Worm (Caenorhabditis elegans) whole organism, young adult: ENCODE data around the gene oac-37.

Experiments used
- B0261.1 ChIP-seq: sonication (generic microtip); optimal IDR thresholded peaks from 2 replicates; lab custom pipeline; 2016; ENCODE audit warnings: mild to moderate bottlenecking, missing genetic modification characterization, moderate library complexity, missing compliant biosample characterization
- C17E4.6 ChIP-seq: fragments of 200-800 bp; sonication (Bioruptor generic); IDR thresholded peaks from 2 replicates; pipeline ENCODE4 v1.3.6; 2022; ENCODE audit warnings: missing genetic modification reagents, missing genetic modification characterization, missing compliant biosample characterization
- F23B12.7 ChIP-seq: sonication (generic microtip); optimal IDR thresholded peaks from 2 replicates; lab custom pipeline; 2017; ENCODE audit warnings: missing genetic modification characterization, mild to moderate bottlenecking, missing compliant biosample characterization, antibody characterized with exemption, moderate library complexity; ENCODE audit not compliant: insufficient read depth
- F33H1.4 ChIP-seq: fragments of 200-800 bp; sonication (Bioruptor generic); IDR thresholded peaks from 2 replicates; pipeline ENCODE4 v1.3.6; 2022; ENCODE audit warnings: missing genetic modification reagents, missing genetic modification characterization, missing compliant biosample characterization
- F49E8.2 ChIP-seq: sonication (generic microtip); optimal IDR thresholded peaks from 3 replicates; lab custom pipeline; 2017; ENCODE audit warnings: missing genetic modification characterization, mild to moderate bottlenecking, missing compliant biosample characterization, antibody characterized with exemption, moderate library complexity; ENCODE audit not compliant: insufficient read depth
- Y53G8AR.9 ChIP-seq: fragments of 200-800 bp; sonication (Bioruptor generic); conservative IDR thresholded peaks from 2 replicates; pipeline ENCODE4 v1.3.6; 2022; ENCODE audit warnings: missing genetic modification reagents, missing genetic modification characterization, missing compliant biosample characterization
- Y56A3A.18 ChIP-seq: fragments of 200-800 bp; sonication (Bioruptor generic); IDR thresholded peaks from 2 replicates; pipeline ENCODE4 v1.3.6; 2022; ENCODE audit warnings: missing genetic modification reagents, missing genetic modification characterization, missing compliant biosample characterization
- Y67H2A.10 ChIP-seq: fragments of 200-800 bp; sonication (Bioruptor generic); conservative IDR thresholded peaks from 2 replicates; pipeline ENCODE4 v1.3.6; 2022; ENCODE audit warnings: missing genetic modification reagents, missing genetic modification characterization, missing compliant biosample characterization
- Y95B8A.8 ChIP-seq: fragments of 200-800 bp; sonication (Bioruptor generic); IDR thresholded peaks from 2 replicates; pipeline ENCODE4 v1.3.6; 2022; ENCODE audit warnings: missing genetic modification reagents, missing genetic modification characterization, missing compliant biosample characterization
- akir-1 ChIP-seq: fragments of 200-800 bp; sonication (Bioruptor generic); optimal IDR thresholded peaks from 2 replicates; lab custom pipeline; 2018; ENCODE audit warnings: mild to moderate bottlenecking, missing genetic modification characterization, moderate library complexity, missing compliant biosample characterization
- atf-7 ChIP-seq: sonication (generic microtip); optimal IDR thresholded peaks from 2 replicates; lab custom pipeline; 2017; ENCODE audit warnings: mild to moderate bottlenecking, missing genetic modification characterization, missing compliant biosample characterization
- athp-1 ChIP-seq: sonication (generic microtip); optimal IDR thresholded peaks from 2 replicates; lab custom pipeline; 2017; ENCODE audit warnings: mild to moderate bottlenecking, missing genetic modification characterization, missing compliant biosample characterization
- ceh-100 ChIP-seq: fragments of 200-800 bp; sonication (Bioruptor generic); IDR thresholded peaks from 2 replicates; pipeline ENCODE4 v1.3.6; 2022; ENCODE audit warnings: missing genetic modification reagents, missing genetic modification characterization, missing compliant biosample characterization
- ceh-40 ChIP-seq: fragments of 200-800 bp; sonication (Bioruptor generic); IDR thresholded peaks from 2 replicates; pipeline ENCODE4 v1.3.6; 2022; ENCODE audit warnings: missing genetic modification characterization, missing compliant biosample characterization
- die-1 ChIP-seq: sonication (generic microtip); optimal IDR thresholded peaks from 2 replicates; lab custom pipeline; 2016; ENCODE audit warnings: missing genotype, mild to moderate bottlenecking, missing genetic modification characterization, missing compliant biosample characterization
- dpl-1 ChIP-seq: fragments of 150-350 bp; optimal IDR thresholded peaks from 2 replicates; lab custom pipeline; 2014; ENCODE audit warnings: missing biosample characterization, missing genetic modification reagents, missing genetic modification characterization
- efl-1 ChIP-seq: fragments of 150-350 bp; optimal IDR thresholded peaks from 2 replicates; lab custom pipeline; 2014; ENCODE audit warnings: missing biosample characterization, missing genetic modification reagents, missing genetic modification characterization
- egl-44 ChIP-seq: fragments of 200-800 bp; sonication (Bioruptor generic); IDR thresholded peaks from 2 replicates; pipeline ENCODE4 v1.3.6; 2022; ENCODE audit warnings: missing genetic modification reagents, missing genetic modification characterization, missing compliant biosample characterization
- ekl-4 ChIP-seq: fragments of 200-800 bp; sonication (Bioruptor generic); IDR thresholded peaks from 2 replicates; pipeline ENCODE4 v1.3.6; 2022; ENCODE audit warnings: missing genetic modification reagents, missing genetic modification characterization, missing compliant biosample characterization
- ets-4 ChIP-seq: fragments of 200-800 bp; sonication (Bioruptor generic); optimal IDR thresholded peaks from 2 replicates; lab custom pipeline; 2018; ENCODE audit warnings: mild to moderate bottlenecking, missing genetic modification characterization, missing compliant biosample characterization
- hmg-20 ChIP-seq: fragments of 200-800 bp; sonication (Bioruptor generic); IDR thresholded peaks from 2 replicates; pipeline ENCODE4 v1.3.6; 2022; ENCODE audit warnings: missing genetic modification reagents, missing genetic modification characterization, missing compliant biosample characterization
- lag-1 ChIP-seq: fragments of 200-800 bp; sonication (Bioruptor generic); IDR thresholded peaks from 2 replicates; pipeline ENCODE4 v1.3.6; 2022; ENCODE audit warnings: missing genetic modification reagents, missing genetic modification characterization, missing compliant biosample characterization
- let-526 ChIP-seq: fragments of 200-800 bp; sonication (Bioruptor generic); IDR thresholded peaks from 2 replicates; pipeline ENCODE4 v1.3.6; 2022; ENCODE audit warnings: missing genetic modification reagents, missing genetic modification characterization, missing compliant biosample characterization
- lin-26 ChIP-seq: fragments of 200-800 bp; sonication (Bioruptor generic); IDR thresholded peaks from 2 replicates; pipeline ENCODE4 v1.3.6; 2022; ENCODE audit warnings: missing genetic modification reagents, missing genetic modification characterization, missing compliant biosample characterization
- lin-54 ChIP-seq: fragments of 200-800 bp; sonication (Bioruptor generic); optimal IDR thresholded peaks from 2 replicates; lab custom pipeline; 2018; ENCODE audit warnings: mild to moderate bottlenecking, missing genetic modification characterization, missing compliant biosample characterization
- lsl-1 ChIP-seq: fragments of 200-800 bp; sonication (Bioruptor generic); optimal IDR thresholded peaks from 2 replicates; lab custom pipeline; 2018; ENCODE audit warnings: mild to moderate bottlenecking, missing genetic modification characterization, moderate library complexity, missing compliant biosample characterization
- lsy-27 ChIP-seq: sonication (generic microtip); optimal IDR thresholded peaks from 2 replicates; lab custom pipeline; 2017; ENCODE audit warnings: missing genetic modification characterization, mild to moderate bottlenecking, missing compliant biosample characterization, antibody characterized with exemption, missing genotype, borderline replicate concordance; ENCODE audit not compliant: insufficient read depth
- nfya-1 ChIP-seq: sonication (generic microtip); optimal IDR thresholded peaks from 2 replicates; lab custom pipeline; 2017; ENCODE audit warnings: antibody characterized with exemption, missing compliant biosample characterization, missing genetic modification characterization, borderline replicate concordance; ENCODE audit not compliant: insufficient read depth
- nfya-2 ChIP-seq: fragments of 200-800 bp; sonication (Bioruptor generic); IDR thresholded peaks from 2 replicates; pipeline ENCODE4 v1.3.6; 2022; ENCODE audit warnings: missing genetic modification reagents, missing genetic modification characterization, missing compliant biosample characterization
- pbrm-1 ChIP-seq: fragments of 200-800 bp; sonication (Bioruptor generic); IDR thresholded peaks from 2 replicates; pipeline ENCODE4 v1.3.6; 2022; ENCODE audit warnings: missing genetic modification reagents, missing genetic modification characterization, missing compliant biosample characterization
- pha-4 ChIP-seq: fragments of 150-350 bp; sonication (generic microtip); optimal IDR thresholded peaks from 2 replicates; lab custom pipeline; 2014; ENCODE audit warnings: missing biosample characterization, missing genetic modification reagents, missing genetic modification characterization
- rec-8 ChIP-seq, 2 experiments: sonication (generic microtip); optimal IDR thresholded peaks; 2 replicates each; lab custom pipeline; 2016; ENCODE audit warnings: mild to moderate bottlenecking in 2 of 2, missing genetic modification characterization in 2 of 2, missing genetic modification reagents in 2 of 2, missing genotype in 2 of 2, missing biosample characterization in 1 of 2, missing compliant biosample characterization in 1 of 2, moderate library complexity in 1 of 2
- snpc-1.1 ChIP-seq: sonication (generic microtip); optimal IDR thresholded peaks from 2 replicates; lab custom pipeline; 2017; ENCODE audit warnings: missing genetic modification characterization, mild to moderate bottlenecking, missing compliant biosample characterization, antibody characterized with exemption, moderate library complexity, missing genotype, missing genetic modification reagents; ENCODE audit not compliant: insufficient read depth
- xnd-1 ChIP-seq: sonication (generic microtip); optimal IDR thresholded peaks from 2 replicates; lab custom pipeline; 2016; ENCODE audit warnings: missing genotype, missing genetic modification reagents, missing genetic modification characterization, missing compliant biosample characterization
- zim-3 ChIP-seq: sonication (generic microtip); optimal IDR thresholded peaks from 2 replicates; lab custom pipeline; 2017; ENCODE audit warnings: mild to moderate bottlenecking, missing genetic modification characterization, moderate library complexity, missing compliant biosample characterization
- ztf-3 ChIP-seq: fragments of 200-800 bp; sonication (Bioruptor generic); optimal IDR thresholded peaks from 2 replicates; lab custom pipeline; 2018; ENCODE audit warnings: mild to moderate bottlenecking, missing genetic modification characterization, missing compliant biosample characterization

The oac-37 gene

DNA sequence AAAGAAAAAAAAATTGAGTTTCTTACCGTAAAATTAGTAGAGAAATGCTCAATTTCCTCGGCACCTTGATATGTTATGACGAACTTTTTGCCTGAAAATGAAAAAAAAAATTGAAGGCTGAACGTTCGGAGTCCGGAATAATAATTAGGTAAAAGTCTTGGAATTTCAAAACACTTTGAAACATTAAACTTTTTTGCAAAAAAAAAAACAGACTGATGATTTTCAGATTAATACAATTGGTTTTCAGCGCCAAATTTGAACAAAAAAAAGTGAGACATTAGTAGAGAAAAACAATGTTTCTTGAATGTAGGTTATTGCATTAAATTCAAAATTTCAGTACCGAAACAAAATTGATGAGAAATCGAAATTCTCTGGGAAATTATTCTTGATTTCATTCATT lies 21.7 kb upstream of the oac-37 start, which contains the start of gene nkcc-1:
nkcc-1 (minus strand) TSS at position 101 of the 400 bp plus-strand sequence.
- TF ChIP-seq lin-26 (GFP tag; lab: Robert Waterston, UW) (no peak), rec-8 (tag; optimal IDR thresholded peaks at IDR 0.05; lab: Kevin White, UChicago) (no peak), nfya-1 (tag; lab: Kevin White, UChicago) (no peak), ztf-3 (no peak), ceh-40 (GFP tag; lab: Robert Waterston, UW) (no peak), ceh-100 (GFP tag; lab: Robert Waterston, UW) (no peak), Y67H2A.10 (no peak), hmg-20 (GFP tag; lab: Robert Waterston, UW) (no peak), nfya-2 (GFP tag; lab: Robert Waterston, UW) (no peak), F23B12.7 (tag; lab: Kevin White, UChicago) (no peak), die-1 (tag; lab: Kevin White, UChicago) (no peak)

DNA sequence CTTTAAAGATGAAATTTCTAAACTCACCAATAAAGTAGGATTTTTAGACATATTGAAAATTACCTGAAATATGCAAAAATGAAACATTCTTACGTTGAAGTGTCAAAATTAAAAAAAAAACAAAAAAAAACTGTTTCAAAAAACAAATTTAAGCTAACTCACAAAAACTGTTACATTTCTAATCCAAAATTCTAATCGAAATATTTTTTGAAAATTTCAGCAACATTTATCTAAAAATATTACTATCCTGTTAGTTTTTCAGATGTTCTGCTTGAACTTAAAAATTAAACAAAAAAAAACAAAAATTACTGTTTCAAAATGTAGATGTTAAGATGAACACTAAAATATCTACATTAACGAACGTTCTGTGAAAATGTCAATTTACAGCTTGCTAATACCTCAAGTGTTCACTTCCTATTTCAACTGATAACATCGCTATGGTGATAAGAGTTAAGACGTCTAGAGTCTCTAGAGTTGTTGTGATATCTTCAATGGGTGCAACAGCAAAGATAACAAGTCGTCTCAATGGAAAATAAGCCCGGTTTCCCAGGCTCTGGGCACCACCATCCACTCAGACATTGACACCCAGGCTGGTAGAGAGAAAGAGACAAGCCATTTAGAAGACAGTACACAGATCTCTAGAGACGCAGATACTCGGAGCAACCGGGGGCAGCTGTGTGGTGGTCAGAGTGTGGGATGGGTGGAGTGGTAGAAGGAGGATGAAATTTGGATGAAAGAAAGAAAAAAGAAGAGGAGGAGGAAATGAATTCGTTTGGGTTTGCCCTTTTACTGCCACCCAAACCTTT lies 17.7 kb upstream of the oac-37 start, which contains the start of gene H12I19.115:
H12I19.115 (minus strand) TSS at position 51 of the 806 bp plus-strand sequence.
- TF ChIP-seq pbrm-1 (GFP tag; lab: Robert Waterston, UW) (no peak), athp-1 (tag; lab: Kevin White, UChicago) (no peak), ets-4 (GFP tag; lab: Kevin White, UChicago) (no peak), pha-4 (tag; lab: Kevin White, UChicago) (no peak), akir-1 (GFP tag; lab: Kevin White, UChicago) (no peak), let-526 (no peak), xnd-1 (tag; lab: Kevin White, UChicago) (no peak), snpc-1.1 (tag; lab: Kevin White, UChicago) (no peak), Y53G8AR.9 (no peak), lsl-1 (GFP tag; lab: Kevin White, UChicago) (no peak), ekl-4 (GFP tag; lab: Robert Waterston, UW) (no peak), egl-44 (no peak), B0261.1 (tag; lab: Kevin White, UChicago) (no peak), lin-54 (no peak), atf-7 (tag; lab: Kevin White, UChicago) (no peak), nfya-2 (GFP tag; lab: Robert Waterston, UW) (no peak), lag-1 (no peak), zim-3 (tag; lab: Kevin White, UChicago) (no peak), Y56A3A.18 (no peak), ztf-3 (no peak)

DNA sequence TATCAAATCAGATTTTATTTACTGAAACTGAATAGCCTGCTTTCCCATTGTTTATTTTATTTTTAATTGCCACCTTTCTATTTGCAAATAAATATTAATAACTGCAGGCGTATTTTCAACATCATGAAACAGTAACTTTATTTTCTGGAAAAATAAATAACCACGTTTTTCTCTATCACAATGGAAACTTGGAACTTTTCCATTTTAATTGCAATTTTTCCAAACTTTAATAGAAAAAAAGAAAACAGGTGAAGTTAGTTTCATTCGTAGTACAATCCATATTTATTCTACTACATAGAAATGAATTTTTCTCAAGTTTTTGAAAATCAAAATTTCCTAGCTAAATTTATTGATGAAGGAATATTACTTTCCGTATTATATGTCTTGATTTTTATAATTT lies 16.6 kb upstream of the oac-37 start, which contains the start of gene srz-42:
srz-42 (plus strand) TSS at position 301 of the 400 bp plus-strand sequence.
- no peak for TF ChIP-seq F33H1.4 (GFP tag; lab: Robert Waterston, UW)
- TF ChIP-seq dpl-1 (GFP tag; lab: Kevin White, UChicago), result no peak
- TF ChIP-seq xnd-1 (tag; lab: Kevin White, UChicago), result no peak
- TF ChIP-seq lsy-27 (tag; lab: Kevin White, UChicago), result no peak
- TF ChIP-seq F49E8.2 (tag; lab: Kevin White, UChicago), result no peak
- no peak for TF ChIP-seq Y67H2A.10
- TF ChIP-seq ekl-4 (GFP tag; lab: Robert Waterston, UW), result no peak
- no peak for TF ChIP-seq efl-1 (GFP tag; lab: Kevin White, UChicago)
- TF ChIP-seq C17E4.6 (GFP tag; lab: Robert Waterston, UW), result no peak
- TF ChIP-seq Y56A3A.18, result no peak
- TF ChIP-seq Y95B8A.8 (GFP tag; lab: Robert Waterston, UW), result no peak
- no peak for TF ChIP-seq Y53G8AR.9
- TF ChIP-seq, all 124 proteins: peak for 0
